Worm (Caenorhabditis elegans) whole organism, midembryonic: ENCODE results near the gene ubc-20.

Experiments used
- T22C8.4 ChIP-seq: fragments of 200-800 bp; sonication (Bioruptor generic); IDR thresholded peaks from 2 replicates; pipeline ENCODE4 v1.3.6; 2022; ENCODE audit warnings: missing genetic modification characterization, missing compliant biosample characterization
- cog-1 ChIP-seq: sonication (generic microtip); optimal IDR thresholded peaks from 2 replicates; lab custom pipeline; 2016; ENCODE audit warnings: missing genetic modification characterization, missing compliant biosample characterization
- flt-1 ChIP-seq: fragments of 200-800 bp; sonication (Bioruptor generic); IDR thresholded peaks from 2 replicates; pipeline ENCODE4 v1.3.6; 2022; ENCODE audit warnings: missing genetic modification characterization, missing compliant biosample characterization
- klf-2 ChIP-seq: fragments of 200-800 bp; sonication (Bioruptor generic); conservative IDR thresholded peaks from 2 replicates; pipeline ENCODE4 v1.3.6; 2022; ENCODE audit warnings: missing genetic modification reagents, missing genetic modification characterization, missing compliant biosample characterization
- med-1 ChIP-seq: sonication (generic microtip); optimal IDR thresholded peaks from 2 replicates; lab custom pipeline; 2017; ENCODE audit warnings: missing genetic modification characterization, mild to moderate bottlenecking, missing compliant biosample characterization, antibody characterized with exemption, missing genetic modification reagents; ENCODE audit not compliant: insufficient read depth
- ref-1 ChIP-seq: fragments of 200-800 bp; sonication (Bioruptor generic); conservative IDR thresholded peaks from 2 replicates; pipeline ENCODE4 v1.3.6; 2022; ENCODE audit warnings: missing genetic modification reagents, missing genetic modification characterization, missing compliant biosample characterization
- tab-1 ChIP-seq: fragments of 200-800 bp; sonication (Bioruptor generic); IDR thresholded peaks from 2 replicates; pipeline ENCODE4 v1.3.6; 2022; ENCODE audit warnings: missing genetic modification characterization, missing compliant biosample characterization
- ztf-23 ChIP-seq: fragments of 200-800 bp; sonication (Bioruptor generic); IDR thresholded peaks from 2 replicates; pipeline ENCODE4 v1.3.6; 2022; ENCODE audit warnings: missing genetic modification reagents, missing genetic modification characterization, missing compliant biosample characterization
- ztf-29 ChIP-seq: fragments of 200-800 bp; sonication (Bioruptor generic); IDR thresholded peaks from 2 replicates; pipeline ENCODE4 v1.3.6; 2022; ENCODE audit warnings: missing genetic modification reagents, missing genetic modification characterization, missing compliant biosample characterization

Gene ubc-20

ce11 chrIII:157980-158379 lies 30.7 kb upstream of the ubc-20 start:
- TF ChIP-seq ztf-29 (GFP tag; lab: Robert Waterston, UW) (no peak), cog-1 (tag; lab: Kevin White, UChicago) (no peak), ztf-23 (GFP tag; lab: Robert Waterston, UW) (no peak)

- TF ChIP-seq cog-1 (tag; lab: Kevin White, UChicago) (no peak), med-1 (GFP tag; lab: Kevin White, UChicago) (no peak), T22C8.4 (GFP tag; lab: Robert Waterston, UW) (no peak), flt-1 (GFP tag; lab: Robert Waterston, UW) (no peak), klf-2 (GFP tag; lab: Robert Waterston, UW) (no peak), ztf-23 (GFP tag; lab: Robert Waterston, UW) (no peak), ref-1 (GFP tag; lab: Robert Waterston, UW) (no peak), ztf-29 (GFP tag; lab: Robert Waterston, UW) (no peak), tab-1 (GFP tag; lab: Robert Waterston, UW) (no peak)
Measured at ce11 chrIII:159149-159548, 29.5 kb upstream of the ubc-20 start.

- TF ChIP-seq ztf-23 (GFP tag; lab: Robert Waterston, UW), result no peak
- TF ChIP-seq flt-1 (GFP tag; lab: Robert Waterston, UW), result no peak
- TF ChIP-seq klf-2 (GFP tag; lab: Robert Waterston, UW), result no peak
- no peak for TF ChIP-seq cog-1 (tag; lab: Kevin White, UChicago)
Measured at ce11 chrIII:159665-160064, 29.0 kb upstream of the ubc-20 start.

ce11 chrIII:164775-165174 lies 23.9 kb upstream of the ubc-20 start, which contains the start of gene F40G9.8:
Gene F40G9.8, minus strand, starts transcription at chrIII:164875.
- TF ChIP-seq ztf-29 (GFP tag; lab: Robert Waterston, UW) (no peak), med-1 (GFP tag; lab: Kevin White, UChicago) (no peak)

ce11 chrIII:165390-165789 lies 23.2 kb upstream of the ubc-20 start, which contains the start of gene F40G9.7:
Gene F40G9.7, plus strand, starts transcription at chrIII:165690.
- TF ChIP-seq klf-2 (GFP tag; lab: Robert Waterston, UW) (no peak), tab-1 (GFP tag; lab: Robert Waterston, UW) (no peak)

- TF ChIP-seq cog-1 (tag; lab: Kevin White, UChicago) (no peak), ref-1 (GFP tag; lab: Robert Waterston, UW) (no peak), flt-1 (GFP tag; lab: Robert Waterston, UW) (no peak), ztf-23 (GFP tag; lab: Robert Waterston, UW) (no peak), klf-2 (GFP tag; lab: Robert Waterston, UW) (no peak), T22C8.4 (GFP tag; lab: Robert Waterston, UW) (no peak), ztf-29 (GFP tag; lab: Robert Waterston, UW) (no peak), tab-1 (GFP tag; lab: Robert Waterston, UW) (no peak), med-1 (GFP tag; lab: Kevin White, UChicago) (no peak)
Measured at ce11 chrIII:169478-169877, 19.2 kb upstream of the ubc-20 start, which contains the start of gene F40G9.18. Gene F40G9.18, minus strand, starts transcription at chrIII:169578.

ce11 chrIII:171617-172016 lies 17.0 kb upstream of the ubc-20 start, which contains the start of the genes F40G9.9 and F40G9.12:
Gene F40G9.9, minus strand, starts transcription at chrIII:171717.
Gene F40G9.12, plus strand, starts transcription at chrIII:171847.
- no peak for TF ChIP-seq flt-1 (GFP tag; lab: Robert Waterston, UW)

- no peak for TF ChIP-seq ztf-23 (GFP tag; lab: Robert Waterston, UW)
- no peak for TF ChIP-seq ref-1 (GFP tag; lab: Robert Waterston, UW)
- no peak for TF ChIP-seq ztf-29 (GFP tag; lab: Robert Waterston, UW)
- TF ChIP-seq klf-2 (GFP tag; lab: Robert Waterston, UW), result no peak
- no peak for TF ChIP-seq cog-1 (tag; lab: Kevin White, UChicago)
- TF ChIP-seq tab-1 (GFP tag; lab: Robert Waterston, UW), result no peak
- TF ChIP-seq med-1 (GFP tag; lab: Kevin White, UChicago), result no peak
- TF ChIP-seq T22C8.4 (GFP tag; lab: Robert Waterston, UW), result no peak
- TF ChIP-seq flt-1 (GFP tag; lab: Robert Waterston, UW), result no peak
Measured at ce11 chrIII:173501-173900, 15.1 kb upstream of the ubc-20 start, which contains the start of gene F40G9.19. Gene F40G9.19, plus strand, starts transcription at chrIII:173801.

- TF ChIP-seq ref-1 (GFP tag; lab: Robert Waterston, UW), result no peak
- TF ChIP-seq ztf-23 (GFP tag; lab: Robert Waterston, UW), result no peak
- no peak for TF ChIP-seq T22C8.4 (GFP tag; lab: Robert Waterston, UW)
- no peak for TF ChIP-seq klf-2 (GFP tag; lab: Robert Waterston, UW)
Measured at ce11 chrIII:175733-176132, 12.9 kb upstream of the ubc-20 start, which contains the start of gene clec-148. Gene clec-148, minus strand, starts transcription at chrIII:175833.

ce11 chrIII:177715-178114 lies 10.9 kb upstream of the ubc-20 start, which contains the start of gene F40G9.14:
Gene F40G9.14, minus strand, starts transcription at chrIII:177815.
- TF ChIP-seq ztf-29 (GFP tag; lab: Robert Waterston, UW) (no peak), klf-2 (GFP tag; lab: Robert Waterston, UW) (no peak), tab-1 (GFP tag; lab: Robert Waterston, UW) (no peak), ref-1 (GFP tag; lab: Robert Waterston, UW) (no peak), T22C8.4 (GFP tag; lab: Robert Waterston, UW) (no peak), ztf-23 (GFP tag; lab: Robert Waterston, UW) (no peak), cog-1 (tag; lab: Kevin White, UChicago) (no peak), med-1 (GFP tag; lab: Kevin White, UChicago) (no peak), flt-1 (GFP tag; lab: Robert Waterston, UW) (no peak)
